Fruit fly (Drosophila melanogaster) whole organism, embryonic: Measurements from ENCODE around the gene Jhbp16.

Source experiments
- Antp ChIP-seq: fragments of 200-800 bp; sonication (Bioruptor generic); optimal IDR thresholded peaks from 3 replicates; lab custom pipeline; 2016; ENCODE audit warnings: missing biosample characterization, missing genetic modification characterization
- Bteb2 ChIP-seq: fragments of 200-800 bp; sonication (Bioruptor generic); optimal IDR thresholded peaks from 2 replicates; lab custom pipeline; 2016; ENCODE audit warnings: missing biosample characterization, missing genetic modification characterization
- CG10959 ChIP-seq: fragments of 200-800 bp; sonication (Bioruptor generic); IDR thresholded peaks from 2 replicates; pipeline ENCODE4 v1.3.6; 2022; ENCODE audit warnings: missing biosample characterization, missing genetic modification characterization
- CG11085 ChIP-seq: fragments of 200-800 bp; sonication (Bioruptor generic); IDR thresholded peaks from 2 replicates; pipeline ENCODE4 v1.3.6; 2022; ENCODE audit warnings: missing biosample characterization, missing genetic modification characterization
- CG13287 ChIP-seq: fragments of 200-800 bp; sonication (Bioruptor generic); IDR thresholded peaks from 2 replicates; pipeline ENCODE4 v1.3.6; 2022; ENCODE audit warnings: missing biosample characterization, missing genetic modification characterization; ENCODE audit not compliant: partially characterized antibody
- CG13624 ChIP-seq: fragments of 200-800 bp; sonication (Bioruptor generic); optimal IDR thresholded peaks from 2 replicates; lab custom pipeline; 2016; ENCODE audit warnings: missing biosample characterization, missing genetic modification characterization
- CG14710 ChIP-seq: fragments of 200-800 bp; sonication (Bioruptor generic); optimal IDR thresholded peaks from 3 replicates; lab custom pipeline; 2019; ENCODE audit warnings: missing biosample characterization, mild to moderate bottlenecking, missing genetic modification characterization, moderate library complexity
- CG14860 ChIP-seq: fragments of 200-800 bp; sonication (Bioruptor generic); IDR thresholded peaks from 3 replicates; pipeline ENCODE4 v1.3.6; 2022; ENCODE audit warnings: missing biosample characterization, missing genetic modification characterization; ENCODE audit not compliant: partially characterized antibody
- CG1602 ChIP-seq: fragments of 200-800 bp; sonication (Bioruptor generic); optimal IDR thresholded peaks from 3 replicates; lab custom pipeline; 2016; ENCODE audit warnings: missing biosample characterization, missing genetic modification characterization
- CG16779 ChIP-seq: fragments of 200-800 bp; sonication (Bioruptor generic); IDR thresholded peaks from 2 replicates; pipeline ENCODE4 v1.3.6; 2022; ENCODE audit warnings: missing biosample characterization, missing genetic modification characterization
- CG17361 ChIP-seq: fragments of 200-800 bp; sonication (Bioruptor generic); IDR thresholded peaks from 3 replicates; pipeline ENCODE4 v1.3.6; 2022; ENCODE audit warnings: missing biosample characterization, missing genetic modification characterization
- CG18599 ChIP-seq: fragments of 200-800 bp; sonication (Bioruptor generic); optimal IDR thresholded peaks from 3 replicates; lab custom pipeline; 2017; ENCODE audit warnings: missing biosample characterization, missing genetic modification characterization, mild to moderate bottlenecking, moderate library complexity, missing genetic modification reagents
- CG2120 ChIP-seq: fragments of 200-800 bp; sonication (Bioruptor generic); optimal IDR thresholded peaks from 3 replicates; lab custom pipeline; 2016; ENCODE audit warnings: missing biosample characterization, missing genetic modification characterization
- CG2202 ChIP-seq: fragments of 200-800 bp; sonication (Bioruptor generic); optimal IDR thresholded peaks from 2 replicates; lab custom pipeline; 2018; ENCODE audit warnings: missing biosample characterization, mild to moderate bottlenecking, missing genetic modification characterization
- CG30403 ChIP-seq: fragments of 200-800 bp; sonication (Bioruptor generic); optimal IDR thresholded peaks from 3 replicates; lab custom pipeline; 2016; ENCODE audit warnings: missing biosample characterization, missing genetic modification characterization
- CG3995 ChIP-seq: fragments of 200-800 bp; sonication (Bioruptor generic); optimal IDR thresholded peaks from 3 replicates; lab custom pipeline; 2016; ENCODE audit warnings: missing biosample characterization, missing genetic modification characterization
- CG7786 ChIP-seq: fragments of 200-800 bp; sonication (Bioruptor generic); optimal IDR thresholded peaks from 2 replicates; lab custom pipeline; 2016; ENCODE audit warnings: missing biosample characterization, missing genetic modification characterization
- CG8281 ChIP-seq: fragments of 200-800 bp; sonication (Bioruptor generic); optimal IDR thresholded peaks from 2 replicates; lab custom pipeline; 2018; ENCODE audit warnings: missing biosample characterization, mild to moderate bottlenecking, missing genetic modification characterization, moderate library complexity
- CG8944 ChIP-seq: fragments of 200-800 bp; sonication (Bioruptor generic); optimal IDR thresholded peaks from 3 replicates; lab custom pipeline; 2016; ENCODE audit warnings: missing biosample characterization, missing genetic modification characterization
- CG9797 ChIP-seq: fragments of 200-800 bp; sonication (Bioruptor generic); optimal IDR thresholded peaks from 3 replicates; lab custom pipeline; 2018; ENCODE audit warnings: missing biosample characterization, mild to moderate bottlenecking, missing genetic modification characterization
- CrebB ChIP-seq: fragments of 200-800 bp; sonication (Bioruptor generic); optimal IDR thresholded peaks from 3 replicates; lab custom pipeline; 2018; ENCODE audit warnings: missing biosample characterization, mild to moderate bottlenecking, missing genetic modification characterization
- Dll ChIP-seq: fragments of 200-800 bp; sonication (Bioruptor generic); IDR thresholded peaks from 4 replicates; pipeline ENCODE4 v1.3.6; 2022; ENCODE audit warnings: missing biosample characterization, missing genetic modification characterization; ENCODE audit not compliant: partially characterized antibody
- E2f2 ChIP-seq: fragments of 200-800 bp; sonication (Bioruptor generic); IDR thresholded peaks from 2 replicates; pipeline ENCODE4 v1.3.6; 2022; ENCODE audit warnings: missing biosample characterization, missing genetic modification characterization
- H2.0 ChIP-seq: fragments of 200-800 bp; sonication (Bioruptor generic); IDR thresholded peaks from 2 replicates; pipeline ENCODE4 v1.3.6; 2022; ENCODE audit warnings: missing biosample characterization, missing genetic modification characterization
- Hand ChIP-seq: fragments of 200-800 bp; sonication (Bioruptor generic); optimal IDR thresholded peaks from 2 replicates; lab custom pipeline; 2017; ENCODE audit warnings: mild to moderate bottlenecking, missing biosample characterization, missing genetic modification reagents, missing genetic modification characterization
- Hmr ChIP-seq: fragments of 200-800 bp; sonication (Bioruptor generic); optimal IDR thresholded peaks from 3 replicates; lab custom pipeline; 2017; ENCODE audit warnings: mild to moderate bottlenecking, missing biosample characterization, missing genetic modification reagents, missing genetic modification characterization
- Hmx ChIP-seq: fragments of 200-800 bp; sonication (Bioruptor generic); optimal IDR thresholded peaks from 2 replicates; lab custom pipeline; 2016; ENCODE audit warnings: missing biosample characterization, missing genetic modification characterization
- Hr51 ChIP-seq, 2 experiments: fragments of 200-800 bp; sonication (Bioruptor generic); optimal IDR thresholded peaks; 2 replicates in 1 of 2; 3 replicates in 1 of 2; lab custom pipeline; 2016 to 2018; ENCODE audit warnings: missing biosample characterization in 2 of 2, missing genetic modification characterization in 2 of 2, mild to moderate bottlenecking in 1 of 2, moderate library complexity in 1 of 2
- Mes4 ChIP-seq: fragments of 200-800 bp; sonication (Bioruptor generic); optimal IDR thresholded peaks from 2 replicates; lab custom pipeline; 2016; ENCODE audit warnings: missing biosample characterization, missing genetic modification characterization
- NK7.1 ChIP-seq: fragments of 200-800 bp; sonication (Bioruptor generic); optimal IDR thresholded peaks from 3 replicates; lab custom pipeline; 2016; ENCODE audit warnings: missing biosample characterization, missing genetic modification characterization
- Nf-YB ChIP-seq: fragments of 200-800 bp; sonication (Bioruptor generic); optimal IDR thresholded peaks from 3 replicates; lab custom pipeline; 2019; ENCODE audit warnings: missing biosample characterization, mild to moderate bottlenecking, missing genetic modification characterization, moderate library complexity
- Six4 ChIP-seq: fragments of 200-800 bp; sonication (Bioruptor generic); optimal IDR thresholded peaks from 2 replicates; lab custom pipeline; 2016; ENCODE audit warnings: missing biosample characterization, missing genetic modification characterization
- Sry-β ChIP-seq: fragments of 200-800 bp; sonication (Bioruptor generic); optimal IDR thresholded peaks from 2 replicates; lab custom pipeline; 2018; ENCODE audit warnings: missing biosample characterization, mild to moderate bottlenecking, missing genetic modification characterization, moderate library complexity
- ase ChIP-seq: fragments of 200-800 bp; sonication (Bioruptor generic); IDR thresholded peaks from 3 replicates; pipeline ENCODE4 v1.3.6; 2022; ENCODE audit warnings: missing biosample characterization, missing genetic modification characterization
- bab2 ChIP-seq: fragments of 200-800 bp; sonication (Bioruptor generic); optimal IDR thresholded peaks from 2 replicates; lab custom pipeline; 2016; ENCODE audit warnings: missing biosample characterization, missing genetic modification characterization
- bcd ChIP-seq: fragments of 200-800 bp; sonication (Bioruptor generic); optimal IDR thresholded peaks from 2 replicates; lab custom pipeline; 2017; ENCODE audit warnings: missing biosample characterization, mild to moderate bottlenecking, missing genetic modification characterization
- caup ChIP-seq: fragments of 200-800 bp; sonication (Bioruptor generic); optimal IDR thresholded peaks from 3 replicates; lab custom pipeline; 2017; ENCODE audit warnings: missing biosample characterization, mild to moderate bottlenecking, missing genetic modification characterization, moderate library complexity; ENCODE audit not compliant: severe bottlenecking
- chif ChIP-seq, 2 experiments: fragments of 200-800 bp; sonication (Bioruptor generic); optimal IDR thresholded peaks; 3 replicates each; lab custom pipeline; 2016; ENCODE audit warnings: missing biosample characterization in 2 of 2, missing genetic modification characterization in 2 of 2
- danr ChIP-seq: fragments of 200-800 bp; sonication (Bioruptor generic); IDR thresholded peaks from 2 replicates; pipeline ENCODE4 v1.3.6; 2022; ENCODE audit warnings: missing biosample characterization, missing genetic modification characterization
- dati ChIP-seq: fragments of 200-800 bp; sonication (Bioruptor generic); IDR thresholded peaks from 2 replicates; pipeline ENCODE4 v1.3.6; 2022; ENCODE audit warnings: missing biosample characterization, missing genetic modification characterization
- eve ChIP-seq, 2 experiments: fragments of >200 bp; optimal IDR thresholded peaks; 2 replicates each; lab custom pipeline; 2017; ENCODE audit warnings: missing biosample characterization in 2 of 2, missing genetic modification characterization in 2 of 2
- fru ChIP-seq: fragments of >200 bp; optimal IDR thresholded peaks from 2 replicates; lab custom pipeline; 2017
- ftz-f1 ChIP-seq: fragments of 200-800 bp; sonication (Bioruptor generic); optimal IDR thresholded peaks from 2 replicates; lab custom pipeline; 2016; ENCODE audit warnings: missing biosample characterization, missing genetic modification characterization
- jing ChIP-seq: fragments of 200-800 bp; sonication (Bioruptor generic); optimal IDR thresholded peaks from 2 replicates; lab custom pipeline; 2018; ENCODE audit warnings: missing biosample characterization, mild to moderate bottlenecking, missing genetic modification characterization
- oc ChIP-seq: fragments of 200-800 bp; sonication (Bioruptor generic); optimal IDR thresholded peaks from 2 replicates; lab custom pipeline; 2018; ENCODE audit warnings: missing biosample characterization, mild to moderate bottlenecking, missing genetic modification characterization, moderate library complexity
- onecut ChIP-seq: fragments of 200-800 bp; sonication (Bioruptor generic); IDR thresholded peaks from 2 replicates; pipeline ENCODE4 v1.3.6; 2022; ENCODE audit warnings: missing biosample characterization, missing genetic modification characterization
- sim ChIP-seq: fragments of 200-800 bp; sonication (Bioruptor generic); IDR thresholded peaks from 2 replicates; pipeline ENCODE4 v1.3.6; 2022; ENCODE audit warnings: missing biosample characterization, missing genetic modification characterization
- sna ChIP-seq: fragments of 200-800 bp; sonication (Bioruptor generic); IDR thresholded peaks from 2 replicates; pipeline ENCODE4 v1.3.6; 2022; ENCODE audit warnings: missing biosample characterization, missing genetic modification characterization; ENCODE audit not compliant: partially characterized antibody
- sob ChIP-seq: fragments of 200-800 bp; sonication (Bioruptor generic); IDR thresholded peaks from 2 replicates; pipeline ENCODE4 v1.3.6; 2022; ENCODE audit warnings: missing biosample characterization, missing genetic modification characterization
- stc ChIP-seq: fragments of 200-800 bp; sonication (Bioruptor generic); IDR thresholded peaks from 2 replicates; pipeline ENCODE4 v1.3.6; 2022; ENCODE audit warnings: missing biosample characterization, missing genetic modification characterization
- trh ChIP-seq: fragments of 200-800 bp; sonication (Bioruptor generic); optimal IDR thresholded peaks from 2 replicates; lab custom pipeline; 2016; ENCODE audit warnings: missing biosample characterization, missing genetic modification characterization
- usp ChIP-seq: fragments of >200 bp; optimal IDR thresholded peaks from 2 replicates; lab custom pipeline; 2017; ENCODE audit warnings: missing biosample characterization, missing genetic modification characterization

The Jhbp16 gene

DNA sequence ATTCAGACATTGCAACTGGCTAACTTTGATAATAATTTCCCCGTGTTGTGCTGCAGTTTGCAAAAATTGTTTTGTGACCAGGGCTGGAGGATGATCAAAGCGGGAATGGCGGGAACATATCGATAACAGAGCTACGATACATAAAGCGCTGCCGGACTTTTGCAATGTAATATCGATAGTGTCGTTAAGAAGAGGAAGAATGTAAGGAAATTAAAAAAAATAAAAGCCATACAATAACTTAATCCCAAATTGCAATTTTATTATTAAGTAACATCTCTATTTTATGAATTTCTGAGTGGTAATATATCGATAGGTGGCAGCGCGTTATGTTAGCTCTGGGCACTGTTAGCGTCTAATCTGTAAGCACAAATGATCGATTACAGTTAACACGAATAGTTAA, 7.4 kb downstream of the Jhbp16 start, which contains the start of gene PolA1 (continued):
- TF ChIP-seq CG3995 (GFP tag; lab: Kevin White, UChicago) (peak; percentile 1), CG8944 (GFP tag; lab: Kevin White, UChicago) (peak; percentile 34), H2.0 (GFP tag; lab: Robert Waterston, UW) (no peak), eve (GFP tag; optimal IDR thresholded peaks at IDR 0.05; lab: Kevin White, UChicago) (no peak), Antp (peak; percentile 45), Dll (peak; percentile 99), jing (no peak), CG10959 (GFP tag; lab: Robert Waterston, UW) (no peak), stc (GFP tag; lab: Robert Waterston, UW) (no peak), CG9797 (GFP tag; lab: Kevin White, UChicago) (peak; percentile 24), NK7.1 (GFP tag; lab: Kevin White, UChicago) (no peak), sna (GFP tag; lab: Robert Waterston, UW) (peak; percentile 98), CG7786 (GFP tag; lab: Kevin White, UChicago) (peak; percentile 38), sob (GFP tag; lab: Robert Waterston, UW) (peak; percentile 70), CrebB (no peak), CG11085 (peak; percentile 23; the same call in 1 of the 2 replicates), CG1602 (GFP tag; lab: Kevin White, UChicago) (peak; percentile 33), Hr51 (GFP tag; optimal IDR thresholded peaks at IDR 0.05; lab: Kevin White, UChicago) (peak in 1 of 2 experiments; percentile 38), CG30403 (GFP tag; lab: Kevin White, UChicago) (peak; percentile 60), CG14710 (tag; lab: Kevin White, UChicago) (peak; percentile 74), usp (no peak), caup (GFP tag; lab: Kevin White, UChicago) (peak; percentile 7), E2f2 (peak; percentile 93), ftz-f1 (no peak), CG2202 (tag; lab: Kevin White, UChicago) (no peak), CG18599 (GFP tag; lab: Kevin White, UChicago) (no peak), Sry-β (GFP tag; lab: Kevin White, UChicago) (no peak), CG8281 (no peak), ase (GFP tag; lab: Robert Waterston, UW) (no peak), CG14860 (GFP tag; lab: Robert Waterston, UW) (peak; percentile 95), Six4 (no peak), bcd (GFP tag; lab: Kevin White, UChicago) (peak; percentile 42), trh (GFP tag; lab: Kevin White, UChicago) (no peak), CG2120 (peak; percentile 79), Mes4 (GFP tag; lab: Kevin White, UChicago) (no peak), fru (lab: Kevin White, UChicago) (no peak), Nf-YB (GFP tag; lab: Kevin White, UChicago) (no peak), oc (tag; lab: Kevin White, UChicago) (no peak), CG13624 (GFP tag; lab: Kevin White, UChicago) (peak; percentile 65), chif (GFP tag; optimal IDR thresholded peaks at IDR 0.05; lab: Kevin White, UChicago) (peak; percentile 53), Hand (GFP tag; lab: Kevin White, UChicago) (no peak), CG13287 (peak; percentile 99), Hmx (GFP tag; lab: Kevin White, UChicago) (no peak), Bteb2 (GFP tag; lab: Kevin White, UChicago) (peak; percentile 16), CG17361 (GFP tag; lab: Robert Waterston, UW) (peak; percentile 55; the same call in 2 of the 3 replicates), CG16779 (GFP tag; lab: Robert Waterston, UW) (no peak), danr (GFP tag; lab: Robert Waterston, UW) (no peak), sim (GFP tag; lab: Robert Waterston, UW) (no peak), bab2 (peak; percentile 38), onecut (GFP tag; lab: Robert Waterston, UW) (no peak), Hmr (GFP tag; lab: Kevin White, UChicago) (peak; percentile 37), dati (no peak)
